Fruit fly (Drosophila melanogaster) S2 (cell line): ENCODE data around the gene CG2059.

ENCODE experiments used
- CG8478 ChIP-seq: fragments of >200 bp; optimal IDR thresholded peaks from 2 replicates; lab custom pipeline; 2018
- CTCF ChIP-seq, 2 experiments: fragments of >200 bp; optimal IDR thresholded peaks; 2 replicates each; lab custom pipeline; 2018

- TF ChIP-seq CTCF (optimal IDR thresholded peaks at IDR 0.05; lab: Kevin White, UChicago) (no peak), CG8478 (no peak)
These were observed 29.9 kb downstream of the CG2059 start for dm6 chrX:7315925-7316650.
